Fruit fly (Drosophila melanogaster) whole organism, embryonic: ENCODE results near the gene gish.

ENCODE experiments used
- Ada2b ChIP-seq: fragments of 200-800 bp; sonication (Bioruptor generic); IDR thresholded peaks from 2 replicates; pipeline ENCODE4 v1.3.6; 2022; ENCODE audit warnings: missing biosample characterization, missing genetic modification characterization
- Awh ChIP-seq: fragments of 200-800 bp; sonication (Bioruptor generic); IDR thresholded peaks from 2 replicates; pipeline ENCODE4, ENCODE4 v1.3.6; 2022; ENCODE audit warnings: missing biosample characterization, missing genetic modification characterization
- Blimp-1 ChIP-seq: fragments of 200-800 bp; sonication (Bioruptor generic); optimal IDR thresholded peaks from 3 replicates; lab custom pipeline; 2018; ENCODE audit warnings: missing biosample characterization, missing genetic modification characterization, mild to moderate bottlenecking, moderate library complexity, missing genetic modification reagents
- C15 ChIP-seq: fragments of 200-800 bp; sonication (Bioruptor generic); IDR thresholded peaks from 3 replicates; pipeline ENCODE4 v1.3.6; 2022; ENCODE audit warnings: missing biosample characterization, missing genetic modification characterization
- CG10366 ChIP-seq: fragments of 200-800 bp; sonication (Bioruptor generic); IDR thresholded peaks from 2 replicates; pipeline ENCODE4 v1.3.6; 2022; ENCODE audit warnings: missing biosample characterization, missing genetic modification characterization
- CG11247 ChIP-seq: fragments of 200-800 bp; sonication (Bioruptor generic); IDR thresholded peaks from 2 replicates; pipeline ENCODE4 v1.3.6; 2022; ENCODE audit warnings: missing biosample characterization, missing genetic modification characterization
- CG12659 ChIP-seq: fragments of 200-800 bp; sonication (Bioruptor generic); optimal IDR thresholded peaks from 3 replicates; lab custom pipeline; 2017; ENCODE audit warnings: mild to moderate bottlenecking, missing biosample characterization, missing genetic modification reagents, missing genetic modification characterization
- CG16863 ChIP-seq: fragments of 200-800 bp; sonication (Bioruptor generic); optimal IDR thresholded peaks from 3 replicates; lab custom pipeline; 2016; ENCODE audit warnings: missing biosample characterization, missing genetic modification characterization
- CG2199 ChIP-seq: fragments of 200-800 bp; sonication (Bioruptor generic); IDR thresholded peaks from 3 replicates; pipeline ENCODE4 v1.3.6; 2022; ENCODE audit warnings: missing biosample characterization, missing genetic modification characterization
- CG33213 ChIP-seq: fragments of 200-800 bp; sonication (Bioruptor generic); optimal IDR thresholded peaks from 3 replicates; lab custom pipeline; 2016; ENCODE audit warnings: missing biosample characterization, missing genetic modification characterization
- CG3847 ChIP-seq: fragments of 200-800 bp; sonication (Bioruptor generic); IDR thresholded peaks from 2 replicates; pipeline ENCODE4 v1.3.6; 2022; ENCODE audit warnings: missing biosample characterization, missing genetic modification characterization
- CG5953 ChIP-seq: fragments of 200-800 bp; sonication (Bioruptor generic); IDR thresholded peaks from 2 replicates; pipeline ENCODE4 v1.3.6; 2022; ENCODE audit warnings: missing biosample characterization, missing genetic modification characterization
- CG6272 ChIP-seq: fragments of 200-800 bp; sonication (Bioruptor generic); IDR thresholded peaks from 2 replicates; pipeline ENCODE4 v1.3.6; 2022; ENCODE audit warnings: missing biosample characterization, missing genetic modification characterization
- CG7745 ChIP-seq: fragments of 200-800 bp; sonication (Bioruptor generic); optimal IDR thresholded peaks from 2 replicates; lab custom pipeline; 2018; ENCODE audit warnings: missing biosample characterization, mild to moderate bottlenecking, missing genetic modification characterization, moderate library complexity
- CG7786 ChIP-seq: fragments of 200-800 bp; sonication (Bioruptor generic); optimal IDR thresholded peaks from 2 replicates; lab custom pipeline; 2016; ENCODE audit warnings: missing biosample characterization, missing genetic modification characterization
- CG8089 ChIP-seq: fragments of 200-800 bp; sonication (Bioruptor generic); optimal IDR thresholded peaks from 3 replicates; lab custom pipeline; 2016; ENCODE audit warnings: missing biosample characterization, missing genetic modification characterization
- CG8944 ChIP-seq: fragments of 200-800 bp; sonication (Bioruptor generic); optimal IDR thresholded peaks from 3 replicates; lab custom pipeline; 2016; ENCODE audit warnings: missing biosample characterization, missing genetic modification characterization
- CoRest ChIP-seq: fragments of 200-800 bp; sonication (Bioruptor generic); optimal IDR thresholded peaks from 3 replicates; lab custom pipeline; 2018; ENCODE audit warnings: missing biosample characterization, mild to moderate bottlenecking, missing genetic modification characterization, moderate library complexity
- Doc2 ChIP-seq: fragments of 200-800 bp; sonication (Bioruptor generic); IDR thresholded peaks from 2 replicates; pipeline ENCODE4 v1.3.6; 2022; ENCODE audit warnings: missing biosample characterization, missing genetic modification characterization
- Gsc ChIP-seq: fragments of 200-800 bp; sonication (Bioruptor generic); IDR thresholded peaks from 2 replicates; pipeline ENCODE4 v1.3.6; 2022; ENCODE audit warnings: missing biosample characterization, missing genetic modification characterization
- HLH4C ChIP-seq: fragments of 200-800 bp; sonication (Bioruptor generic); IDR thresholded peaks from 3 replicates; pipeline ENCODE4 v1.3.6; 2022; ENCODE audit warnings: missing biosample characterization, missing genetic modification characterization; ENCODE audit not compliant: partially characterized antibody
- Hr3 ChIP-seq: fragments of 200-800 bp; sonication (Bioruptor generic); optimal IDR thresholded peaks from 3 replicates; lab custom pipeline; 2016; ENCODE audit warnings: missing biosample characterization, missing genetic modification characterization
- Jarid2 ChIP-seq: fragments of 200-800 bp; sonication (Bioruptor generic); optimal IDR thresholded peaks from 3 replicates; lab custom pipeline; 2017; ENCODE audit warnings: mild to moderate bottlenecking, missing biosample characterization, missing genetic modification reagents, missing genetic modification characterization
- NC2α ChIP-seq: fragments of 200-800 bp; sonication (Bioruptor generic); optimal IDR thresholded peaks from 2 replicates; lab custom pipeline; 2016; ENCODE audit warnings: missing biosample characterization, missing genetic modification characterization
- NFAT ChIP-seq: fragments of 200-800 bp; sonication (Bioruptor generic); IDR thresholded peaks from 2 replicates; pipeline ENCODE4 v1.3.6; 2022; ENCODE audit warnings: missing biosample characterization, missing genetic modification characterization
- abd-A ChIP-seq: fragments of 200-800 bp; sonication (Bioruptor generic); optimal IDR thresholded peaks from 3 replicates; lab custom pipeline; 2019; ENCODE audit warnings: missing biosample characterization, mild to moderate bottlenecking, missing genetic modification characterization, moderate library complexity
- al ChIP-seq: fragments of 200-800 bp; sonication (Bioruptor generic); IDR thresholded peaks from 2 replicates; pipeline ENCODE4 v1.3.6; 2022; ENCODE audit warnings: missing biosample characterization, missing genetic modification characterization
- amos ChIP-seq: fragments of 200-800 bp; sonication (Bioruptor generic); IDR thresholded peaks from 2 replicates; pipeline ENCODE4 v1.3.6; 2022; ENCODE audit warnings: missing biosample characterization, missing genetic modification characterization; ENCODE audit not compliant: partially characterized antibody
- cas ChIP-seq: fragments of 200-800 bp; sonication (Bioruptor generic); IDR thresholded peaks from 2 replicates; pipeline ENCODE4 v1.3.6; 2022; ENCODE audit warnings: missing biosample characterization, missing genetic modification characterization
- fru ChIP-seq: fragments of >200 bp; optimal IDR thresholded peaks from 2 replicates; lab custom pipeline; 2017
- gcm2 ChIP-seq: fragments of 200-800 bp; sonication (Bioruptor generic); optimal IDR thresholded peaks from 2 replicates; lab custom pipeline; 2016; ENCODE audit warnings: missing biosample characterization, missing genetic modification characterization
- gro ChIP-seq: fragments of 200-800 bp; sonication (Bioruptor generic); optimal IDR thresholded peaks from 2 replicates; lab custom pipeline; 2016; ENCODE audit warnings: missing biosample characterization, missing genetic modification characterization
- gsb-n ChIP-seq: fragments of 200-800 bp; sonication (Bioruptor generic); optimal IDR thresholded peaks from 3 replicates; lab custom pipeline; 2018; ENCODE audit warnings: missing biosample characterization, mild to moderate bottlenecking, missing genetic modification characterization
- jumu ChIP-seq: fragments of 200-800 bp; sonication (Bioruptor generic); optimal IDR thresholded peaks from 3 replicates; lab custom pipeline; 2016; ENCODE audit warnings: missing biosample characterization, missing genetic modification characterization
- lola ChIP-seq, 3 experiments: fragments of >200 bp in 2 of 3; fragments of 200-800 bp in 1 of 3; sonication (Bioruptor generic) in 1 of 3; optimal IDR thresholded peaks; 2 replicates each; lab custom pipeline; 2017 to 2019; ENCODE audit warnings: missing biosample characterization in 3 of 3, missing genetic modification characterization in 3 of 3, mild to moderate bottlenecking in 1 of 3, moderate library complexity in 1 of 3
- mam ChIP-seq: fragments of 200-800 bp; sonication (Bioruptor generic); optimal IDR thresholded peaks from 3 replicates; lab custom pipeline; 2016; ENCODE audit warnings: missing biosample characterization, missing genetic modification characterization
- nerfin-1 ChIP-seq: fragments of 200-800 bp; sonication (Bioruptor generic); optimal IDR thresholded peaks from 3 replicates; lab custom pipeline; 2019; ENCODE audit warnings: missing biosample characterization, mild to moderate bottlenecking, missing genetic modification characterization, moderate library complexity
- p53 ChIP-seq: fragments of 200-800 bp; sonication (Bioruptor generic); optimal IDR thresholded peaks from 2 replicates; lab custom pipeline; 2016; ENCODE audit warnings: missing biosample characterization, missing genetic modification characterization
- phol ChIP-seq: fragments of 200-800 bp; sonication (Bioruptor generic); optimal IDR thresholded peaks from 3 replicates; lab custom pipeline; 2018; ENCODE audit warnings: missing biosample characterization, mild to moderate bottlenecking, missing genetic modification characterization, moderate library complexity
- psq ChIP-seq: fragments of 200-800 bp; sonication (Bioruptor generic); optimal IDR thresholded peaks from 2 replicates; lab custom pipeline; 2017; ENCODE audit warnings: missing biosample characterization, missing genetic modification characterization
- pum ChIP-seq: fragments of 200-800 bp; sonication (Bioruptor generic); optimal IDR thresholded peaks from 2 replicates; lab custom pipeline; 2016; ENCODE audit warnings: missing biosample characterization, missing genetic modification characterization
- repo ChIP-seq: fragments of 200-800 bp; sonication (Bioruptor generic); optimal IDR thresholded peaks from 2 replicates; lab custom pipeline; 2016; ENCODE audit warnings: missing biosample characterization, missing genetic modification characterization
- row ChIP-seq: fragments of 200-800 bp; sonication (Bioruptor generic); IDR thresholded peaks from 3 replicates; pipeline ENCODE4 v1.3.6; 2022; ENCODE audit warnings: missing biosample characterization, missing genetic modification characterization
- run ChIP-seq: fragments of 200-800 bp; sonication (Bioruptor generic); optimal IDR thresholded peaks from 3 replicates; lab custom pipeline; 2018; ENCODE audit warnings: missing biosample characterization, mild to moderate bottlenecking, missing genetic modification characterization
- sd ChIP-seq: fragments of 200-800 bp; sonication (Bioruptor generic); optimal IDR thresholded peaks from 3 replicates; lab custom pipeline; 2018; ENCODE audit warnings: missing biosample characterization, mild to moderate bottlenecking, missing genetic modification characterization, moderate library complexity
- tap ChIP-seq: fragments of 200-800 bp; optimal IDR thresholded peaks from 3 replicates; lab custom pipeline; 2019; ENCODE audit warnings: missing biosample characterization, mild to moderate bottlenecking, missing genetic modification characterization, moderate library complexity
- usp ChIP-seq: fragments of >200 bp; optimal IDR thresholded peaks from 2 replicates; lab custom pipeline; 2017; ENCODE audit warnings: missing biosample characterization, missing genetic modification characterization
- wek ChIP-seq: fragments of 200-800 bp; sonication (Bioruptor generic); optimal IDR thresholded peaks from 3 replicates; lab custom pipeline; 2018; ENCODE audit warnings: missing biosample characterization, mild to moderate bottlenecking, missing genetic modification characterization, moderate library complexity
- zfh1 ChIP-seq: fragments of 200-800 bp; sonication (Bioruptor generic); IDR thresholded peaks from 3 replicates; pipeline ENCODE4 v1.3.6; 2022; ENCODE audit warnings: missing biosample characterization, missing genetic modification characterization
- zfh2 ChIP-seq: fragments of 200-800 bp; sonication (Bioruptor generic); optimal IDR thresholded peaks from 2 replicates; lab custom pipeline; 2016; ENCODE audit warnings: missing biosample characterization, missing genetic modification characterization

Gene gish

dm6 chr3R:16236713-16237641 is 35.3 kb upstream of the gish start (continued):
- TF ChIP-seq CG7745 (tag; lab: Kevin White, UChicago) (peak; percentile 69), CG8944 (GFP tag; lab: Kevin White, UChicago) (peak; percentile 82), CG11247 (GFP tag; lab: Robert Waterston, UW) (no peak), CG8089 (GFP tag; lab: Kevin White, UChicago) (peak; percentile 69), CG12659 (GFP tag; lab: Kevin White, UChicago) (peak; percentile 98), abd-A (tag; lab: Kevin White, UChicago) (peak; percentile 99), psq (GFP tag; lab: Kevin White, UChicago) (peak; percentile 94), CG10366 (no peak), lola (GFP tag; optimal IDR thresholded peaks at IDR 0.05; lab: Kevin White, UChicago) (peak in 1 of 3 experiments; percentile 97), Gsc (GFP tag; lab: Robert Waterston, UW) (no peak), CG6272 (GFP tag; lab: Robert Waterston, UW) (peak; percentile 97), tap (tag; lab: Kevin White, UChicago) (peak; percentile 99), repo (GFP tag; lab: Kevin White, UChicago) (peak; percentile 64), amos (GFP tag; lab: Robert Waterston, UW) (no peak), CG33213 (GFP tag; lab: Kevin White, UChicago) (peak; percentile 63), Awh (GFP tag; lab: Robert Waterston, UW) (no peak), zfh2 (GFP tag; lab: Kevin White, UChicago) (peak; percentile 84), zfh1 (GFP tag; lab: Robert Waterston, UW) (no peak), C15 (GFP tag; lab: Robert Waterston, UW) (no peak), pum (peak; percentile 79), Ada2b (GFP tag; lab: Robert Waterston, UW) (no peak), wek (GFP tag; lab: Kevin White, UChicago) (peak; percentile 62), CG16863 (GFP tag; lab: Kevin White, UChicago) (peak; percentile 70), CoRest (tag; lab: Kevin White, UChicago) (peak; percentile 99), al (no peak), row (GFP tag; lab: Robert Waterston, UW) (no peak), Jarid2 (GFP tag; lab: Kevin White, UChicago) (peak; percentile 87), cas (no peak), sd (tag; lab: Kevin White, UChicago) (peak; percentile 82), gro (GFP tag; lab: Kevin White, UChicago) (no peak), fru (lab: Kevin White, UChicago) (no peak), nerfin-1 (peak; percentile 96), gcm2 (GFP tag; lab: Kevin White, UChicago) (no peak), CG7786 (GFP tag; lab: Kevin White, UChicago) (peak; percentile 74), Blimp-1 (peak; percentile 97), mam (GFP tag; lab: Kevin White, UChicago) (peak; percentile 87), CG5953 (GFP tag; lab: Robert Waterston, UW) (no peak), p53 (GFP tag; lab: Kevin White, UChicago) (peak; percentile 65), CG3847 (GFP tag; lab: Robert Waterston, UW) (no peak), Doc2 (GFP tag; lab: Robert Waterston, UW) (no peak), NC2α (peak; percentile 60), CG2199 (GFP tag; lab: Robert Waterston, UW) (no peak), phol (tag; lab: Kevin White, UChicago) (peak; percentile 97), NFAT (GFP tag; lab: Robert Waterston, UW) (no peak), Hr3 (GFP tag; lab: Kevin White, UChicago) (peak; percentile 98), jumu (GFP tag; lab: Kevin White, UChicago) (peak; percentile 78), usp (GFP tag; lab: Kevin White, UChicago) (no peak), HLH4C (GFP tag; lab: Robert Waterston, UW) (no peak), gsb-n (peak; percentile 99), run (tag; lab: Kevin White, UChicago) (peak; percentile 97)
